Fruit fly (Drosophila melanogaster) whole organism, embryonic: ENCODE results near the gene CG43999.

ENCODE experiments used
- BEAF-32 ChIP-seq: fragments of 200-800 bp; sonication (Bioruptor generic); optimal IDR thresholded peaks from 3 replicates; lab custom pipeline; 2017; ENCODE audit warnings: missing biosample characterization, missing genetic modification characterization, mild to moderate bottlenecking, moderate library complexity, missing genetic modification reagents
- CG10321 ChIP-seq: fragments of 200-800 bp; sonication (Bioruptor generic); IDR thresholded peaks from 2 replicates; pipeline ENCODE4 v1.3.6; 2022; ENCODE audit warnings: missing biosample characterization, missing genetic modification characterization
- CG10543 ChIP-seq: fragments of 200-800 bp; sonication (Bioruptor generic); optimal IDR thresholded peaks from 3 replicates; lab custom pipeline; 2017; ENCODE audit warnings: missing biosample characterization, mild to moderate bottlenecking, missing genetic modification characterization, moderate library complexity
- CG11560 ChIP-seq: fragments of 200-800 bp; sonication (Bioruptor generic); IDR thresholded peaks from 3 replicates; pipeline ENCODE4 v1.3.6; 2022; ENCODE audit warnings: missing biosample characterization, missing genetic modification characterization
- CG1603 ChIP-seq: fragments of 200-800 bp; sonication (Bioruptor generic); optimal IDR thresholded peaks from 2 replicates; lab custom pipeline; 2019; ENCODE audit warnings: missing biosample characterization, mild to moderate bottlenecking, missing genetic modification characterization, moderate library complexity
- CG16779 ChIP-seq: fragments of 200-800 bp; sonication (Bioruptor generic); IDR thresholded peaks from 2 replicates; pipeline ENCODE4 v1.3.6; 2022; ENCODE audit warnings: missing biosample characterization, missing genetic modification characterization
- CG17186 ChIP-seq: fragments of 200-800 bp; sonication (Bioruptor generic); optimal IDR thresholded peaks from 3 replicates; lab custom pipeline; 2017; ENCODE audit warnings: missing biosample characterization, missing genetic modification reagents, missing genetic modification characterization
- CG17912 ChIP-seq: fragments of 200-800 bp; sonication (Bioruptor generic); optimal IDR thresholded peaks from 2 replicates; lab custom pipeline; 2018; ENCODE audit warnings: missing biosample characterization, mild to moderate bottlenecking, missing genetic modification characterization
- CG18599 ChIP-seq: fragments of 200-800 bp; sonication (Bioruptor generic); optimal IDR thresholded peaks from 3 replicates; lab custom pipeline; 2017; ENCODE audit warnings: missing biosample characterization, missing genetic modification characterization, mild to moderate bottlenecking, moderate library complexity, missing genetic modification reagents
- CG2120 ChIP-seq: fragments of 200-800 bp; sonication (Bioruptor generic); optimal IDR thresholded peaks from 3 replicates; lab custom pipeline; 2016; ENCODE audit warnings: missing biosample characterization, missing genetic modification characterization
- CG3065 ChIP-seq: fragments of 200-800 bp; sonication (Bioruptor generic); optimal IDR thresholded peaks from 2 replicates; lab custom pipeline; 2016; ENCODE audit warnings: missing biosample characterization, missing genetic modification characterization
- CG3838 ChIP-seq: fragments of 200-800 bp; sonication (Bioruptor generic); optimal IDR thresholded peaks from 3 replicates; lab custom pipeline; 2016; ENCODE audit warnings: missing biosample characterization, missing genetic modification characterization
- CG3995 ChIP-seq: fragments of 200-800 bp; sonication (Bioruptor generic); optimal IDR thresholded peaks from 3 replicates; lab custom pipeline; 2016; ENCODE audit warnings: missing biosample characterization, missing genetic modification characterization
- CG6272 ChIP-seq: fragments of 200-800 bp; sonication (Bioruptor generic); IDR thresholded peaks from 2 replicates; pipeline ENCODE4 v1.3.6; 2022; ENCODE audit warnings: missing biosample characterization, missing genetic modification characterization
- CG7372 ChIP-seq: fragments of 200-800 bp; sonication (Bioruptor generic); IDR thresholded peaks from 2 replicates; pipeline ENCODE4 v1.3.6; 2022; ENCODE audit warnings: missing biosample characterization, missing genetic modification characterization
- CG7786 ChIP-seq: fragments of 200-800 bp; sonication (Bioruptor generic); optimal IDR thresholded peaks from 2 replicates; lab custom pipeline; 2016; ENCODE audit warnings: missing biosample characterization, missing genetic modification characterization
- CG8359 ChIP-seq: fragments of 200-800 bp; sonication (Bioruptor generic); optimal IDR thresholded peaks from 2 replicates; lab custom pipeline; 2017; ENCODE audit warnings: missing biosample characterization, mild to moderate bottlenecking, missing genetic modification characterization, borderline replicate concordance
- CG9609 ChIP-seq: fragments of 200-800 bp; sonication (Bioruptor generic); optimal IDR thresholded peaks from 3 replicates; lab custom pipeline; 2016; ENCODE audit warnings: missing biosample characterization, missing genetic modification characterization
- Doc2 ChIP-seq: fragments of 200-800 bp; sonication (Bioruptor generic); IDR thresholded peaks from 2 replicates; pipeline ENCODE4 v1.3.6; 2022; ENCODE audit warnings: missing biosample characterization, missing genetic modification characterization
- Dp ChIP-seq: fragments of 200-800 bp; sonication (Bioruptor generic); optimal IDR thresholded peaks from 2 replicates; lab custom pipeline; 2018; ENCODE audit warnings: missing biosample characterization, mild to moderate bottlenecking, missing genetic modification characterization, moderate library complexity
- Fer1 ChIP-seq: fragments of 200-800 bp; sonication (Bioruptor generic); optimal IDR thresholded peaks from 2 replicates; lab custom pipeline; 2017; ENCODE audit warnings: missing biosample characterization, mild to moderate bottlenecking, missing genetic modification characterization
- Fer2 ChIP-seq: fragments of 200-800 bp; sonication (Bioruptor generic); optimal IDR thresholded peaks from 2 replicates; lab custom pipeline; 2018; ENCODE audit warnings: missing biosample characterization, mild to moderate bottlenecking, missing genetic modification characterization, moderate library complexity
- Med ChIP-seq: fragments of 200-800 bp; sonication (Bioruptor generic); peaks from one replicate; lab custom pipeline; 2016; ENCODE audit warnings: missing biosample characterization, missing genetic modification characterization, mild to moderate bottlenecking, inconsistent platforms, moderate library complexity
- Nf-YA ChIP-seq: fragments of 200-800 bp; sonication (Bioruptor generic); IDR thresholded peaks from 2 replicates; pipeline ENCODE4 v1.3.6; 2022; ENCODE audit warnings: missing biosample characterization, missing genetic modification characterization
- Oaz ChIP-seq: fragments of 200-800 bp; sonication (Bioruptor generic); IDR thresholded peaks from 2 replicates; pipeline ENCODE4 v1.3.6; 2022; ENCODE audit warnings: missing biosample characterization, missing genetic modification characterization
- Pdp1 ChIP-seq, 2 experiments: fragments of 200-800 bp; sonication (Bioruptor generic); optimal IDR thresholded peaks; 3 replicates each; lab custom pipeline; 2016; ENCODE audit warnings: missing biosample characterization in 2 of 2, missing genetic modification characterization in 2 of 2, mild to moderate bottlenecking in 1 of 2, moderate library complexity in 1 of 2
- Sry-δ ChIP-seq: fragments of 200-800 bp; sonication (Bioruptor generic); optimal IDR thresholded peaks from 2 replicates; lab custom pipeline; 2016; ENCODE audit warnings: missing biosample characterization, missing genetic modification characterization
- Taf1 ChIP-seq: fragments of 200-800 bp; sonication (Bioruptor generic); IDR thresholded peaks from 2 replicates; pipeline ENCODE4 v1.3.6; 2022; ENCODE audit warnings: missing biosample characterization, missing genetic modification characterization
- Xrp1 ChIP-seq: fragments of 200-800 bp; sonication (Bioruptor generic); IDR thresholded peaks from 2 replicates; pipeline ENCODE4 v1.3.6; 2022; ENCODE audit warnings: missing biosample characterization, missing genetic modification characterization
- ash1 ChIP-seq: fragments of 200-800 bp; sonication (Bioruptor generic); optimal IDR thresholded peaks from 2 replicates; lab custom pipeline; 2018; ENCODE audit warnings: missing biosample characterization, mild to moderate bottlenecking, missing genetic modification characterization
- disco-r ChIP-seq: fragments of 200-800 bp; sonication (Bioruptor generic); optimal IDR thresholded peaks from 2 replicates; lab custom pipeline; 2016; ENCODE audit warnings: missing biosample characterization, missing genetic modification characterization
- dmrt11E ChIP-seq: fragments of 200-800 bp; sonication (Bioruptor generic); optimal IDR thresholded peaks from 3 replicates; lab custom pipeline; 2018; ENCODE audit warnings: missing biosample characterization, mild to moderate bottlenecking, missing genetic modification characterization, moderate library complexity
- ems ChIP-seq: fragments of 200-800 bp; sonication (Bioruptor generic); optimal IDR thresholded peaks from 3 replicates; lab custom pipeline; 2016; ENCODE audit warnings: missing biosample characterization, missing genetic modification characterization
- en ChIP-seq: fragments of 200-800 bp; sonication (Bioruptor generic); optimal IDR thresholded peaks from 2 replicates; lab custom pipeline; 2016; ENCODE audit warnings: missing biosample characterization, missing genetic modification characterization
- fd64A ChIP-seq: fragments of 200-800 bp; sonication (Bioruptor generic); optimal IDR thresholded peaks from 3 replicates; lab custom pipeline; 2018; ENCODE audit warnings: missing biosample characterization, mild to moderate bottlenecking, missing genetic modification characterization
- fu2 ChIP-seq: fragments of 200-800 bp; sonication (Bioruptor generic); optimal IDR thresholded peaks from 2 replicates; lab custom pipeline; 2016; ENCODE audit warnings: missing biosample characterization, missing genetic modification characterization
- gce ChIP-seq: fragments of 200-800 bp; sonication (Bioruptor generic); IDR thresholded peaks from 3 replicates; pipeline ENCODE4 v1.3.6; 2022; ENCODE audit warnings: missing biosample characterization, missing genetic modification characterization
- lola ChIP-seq, 3 experiments: fragments of >200 bp in 2 of 3; fragments of 200-800 bp in 1 of 3; sonication (Bioruptor generic) in 1 of 3; optimal IDR thresholded peaks; 2 replicates each; lab custom pipeline; 2017 to 2019; ENCODE audit warnings: missing biosample characterization in 3 of 3, missing genetic modification characterization in 3 of 3, mild to moderate bottlenecking in 1 of 3, moderate library complexity in 1 of 3
- luna ChIP-seq: fragments of 200-800 bp; sonication (Bioruptor generic); optimal IDR thresholded peaks from 2 replicates; lab custom pipeline; 2016; ENCODE audit warnings: missing biosample characterization, missing genetic modification characterization
- odd ChIP-seq: fragments of 200-800 bp; sonication (Bioruptor generic); optimal IDR thresholded peaks from 2 replicates; lab custom pipeline; 2017; ENCODE audit warnings: missing biosample characterization, mild to moderate bottlenecking, missing genetic modification characterization
- peb ChIP-seq: fragments of 200-800 bp; sonication (Bioruptor generic); IDR thresholded peaks from 2 replicates; pipeline ENCODE4 v1.3.6; 2022; ENCODE audit warnings: missing biosample characterization, missing genetic modification characterization
- slp2 ChIP-seq: fragments of 200-800 bp; sonication (Bioruptor generic); optimal IDR thresholded peaks from 2 replicates; lab custom pipeline; 2016; ENCODE audit warnings: missing biosample characterization, missing genetic modification characterization
- ssp ChIP-seq: fragments of 200-800 bp; sonication (Bioruptor generic); IDR thresholded peaks from 2 replicates; pipeline ENCODE4 v1.3.6; 2022; ENCODE audit warnings: missing biosample characterization, missing genetic modification characterization
- tna ChIP-seq: fragments of 200-800 bp; sonication (Bioruptor generic); IDR thresholded peaks from 2 replicates; pipeline ENCODE4 v1.3.6; 2022; ENCODE audit warnings: missing biosample characterization, missing genetic modification characterization; ENCODE audit not compliant: partially characterized antibody
- trh ChIP-seq: fragments of 200-800 bp; sonication (Bioruptor generic); optimal IDR thresholded peaks from 2 replicates; lab custom pipeline; 2016; ENCODE audit warnings: missing biosample characterization, missing genetic modification characterization
- ttk ChIP-seq: fragments of 200-800 bp; sonication (Bioruptor generic); IDR thresholded peaks from 2 replicates; pipeline ENCODE4 v2.1.2; 2022; ENCODE audit warnings: missing biosample characterization, missing genetic modification characterization
- tup ChIP-seq: fragments of 200-800 bp; sonication (Bioruptor generic); optimal IDR thresholded peaks from 2 replicates; lab custom pipeline; 2016; ENCODE audit warnings: missing biosample characterization, mild to moderate bottlenecking, missing genetic modification characterization, moderate library complexity
- wor ChIP-seq: fragments of 200-800 bp; sonication (Bioruptor generic); IDR thresholded peaks from 2 replicates; pipeline ENCODE4 v1.3.6; 2022; ENCODE audit warnings: missing biosample characterization, missing genetic modification characterization
- yki ChIP-seq: fragments of >200 bp; optimal IDR thresholded peaks from 3 replicates; lab custom pipeline; 2018

Gene CG43999

DNA sequence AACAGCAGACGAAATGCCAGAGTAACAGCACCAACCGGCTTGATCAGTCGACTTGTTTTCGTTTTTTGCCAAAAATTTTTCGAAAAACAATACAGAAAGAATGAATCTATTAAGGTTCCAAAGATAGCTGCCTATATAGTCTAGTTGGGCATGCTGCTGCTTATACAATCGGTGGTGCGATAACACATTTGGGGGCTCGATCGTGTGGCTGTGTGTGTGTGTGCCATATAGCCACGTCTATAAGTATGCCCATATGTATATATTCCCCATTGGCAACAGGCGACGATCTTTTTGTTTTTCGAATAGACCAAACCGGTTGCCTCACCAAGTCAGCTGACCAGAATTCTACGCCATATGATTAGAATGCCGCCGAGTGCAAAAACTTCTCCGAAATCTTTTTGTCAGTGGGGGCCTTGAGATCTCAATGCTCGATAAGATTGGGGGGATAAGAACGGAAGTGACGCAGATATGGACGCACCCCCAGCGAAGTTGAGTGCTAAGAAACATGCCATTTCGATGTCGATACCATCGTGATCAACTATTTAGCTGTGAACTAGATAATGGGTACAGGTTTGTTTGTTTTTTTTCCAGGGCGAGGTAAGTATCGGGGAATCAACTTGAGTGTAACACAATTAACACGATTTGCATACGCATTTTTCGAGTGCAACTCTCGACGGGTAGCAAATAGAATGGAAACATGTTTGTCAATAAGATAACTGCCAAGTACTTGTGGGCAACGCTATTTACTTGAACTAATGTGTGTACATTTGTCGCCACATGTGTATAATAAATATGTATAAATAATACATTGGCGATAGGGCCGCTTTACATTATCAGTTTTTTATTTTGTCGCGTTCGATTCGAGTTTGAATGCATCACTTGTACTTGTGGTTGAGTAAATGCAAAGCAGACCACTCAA is 11.4 kb upstream of the CG43999 start (continued):
- TF ChIP-seq Xrp1 (peak; percentile 95), ems (peak; percentile 3), CG17912 (peak; percentile 92), CG8359 (GFP tag; lab: Kevin White, UChicago) (peak; percentile 80), CG9609 (GFP tag; lab: Kevin White, UChicago) (no peak), gce (GFP tag; lab: Robert Waterston, UW) (peak; percentile 89), trh (GFP tag; lab: Kevin White, UChicago) (peak; percentile 80), Nf-YA (GFP tag; lab: Robert Waterston, UW) (peak; percentile 63; the same call in 1 of the 2 replicates), Fer1 (GFP tag; lab: Kevin White, UChicago) (peak; percentile 84), CG7786 (GFP tag; lab: Kevin White, UChicago) (peak; percentile 24), Pdp1 (GFP tag; optimal IDR thresholded peaks at IDR 0.05; lab: Kevin White, UChicago) (peak; percentile 31 to 99), tna (no peak), Taf1 (GFP tag; lab: Robert Waterston, UW) (no peak; the same call in 1 of the 2 replicates), CG7372 (GFP tag; lab: Robert Waterston, UW) (peak; percentile 38; the same call in 1 of the 2 replicates), Med (GFP tag; lab: Kevin White, UChicago) (peak; percentile 91), yki (lab: Kevin White, UChicago) (no peak), odd (GFP tag; lab: Kevin White, UChicago) (peak; percentile 85), fu2 (GFP tag; lab: Kevin White, UChicago) (peak; percentile 4), CG1603 (peak; percentile 86), en (GFP tag; lab: Kevin White, UChicago) (peak; percentile 42), disco-r (GFP tag; lab: Kevin White, UChicago) (no peak), luna (GFP tag; lab: Kevin White, UChicago) (no peak), CG3995 (no peak), ssp (GFP tag; lab: Robert Waterston, UW) (peak; percentile 38; the same call in 1 of the 2 replicates), dmrt11E (peak; percentile 87), Sry-δ (no peak), Fer2 (peak; percentile 70), peb (GFP tag; lab: Robert Waterston, UW) (peak; percentile 66), Oaz (no peak), lola (GFP tag; optimal IDR thresholded peaks at IDR 0.05; lab: Kevin White, UChicago) (peak in 1 of 3 experiments; percentile 82), slp2 (no peak), CG18599 (GFP tag; lab: Kevin White, UChicago) (peak; percentile 83), CG6272 (GFP tag; lab: Robert Waterston, UW) (no peak), CG3838 (peak; percentile 76), tup (peak; percentile 80), CG10543 (GFP tag; lab: Kevin White, UChicago) (peak; percentile 90), CG2120 (GFP tag; lab: Kevin White, UChicago) (peak; percentile 54), CG16779 (GFP tag; lab: Robert Waterston, UW) (0 out of 2 replicates have a peak, but pooled peaks have one; percentile 18), Dp (GFP tag; lab: Kevin White, UChicago) (no peak), CG10321 (peak; percentile 52; the same call in 1 of the 2 replicates), Doc2 (no peak), BEAF-32 (GFP tag; lab: Kevin White, UChicago) (no peak), ash1 (GFP tag; lab: Kevin White, UChicago) (peak; percentile 61), fd64A (GFP tag; lab: Kevin White, UChicago) (peak; percentile 97), CG11560 (no peak), wor (GFP tag; lab: Robert Waterston, UW) (peak; percentile 41; the same call in 1 of the 2 replicates), ttk (GFP tag; lab: Robert Waterston, UW) (no peak), CG17186 (GFP tag; lab: Kevin White, UChicago) (peak; percentile 39), CG3065 (peak; percentile 47)
